Worm (Caenorhabditis elegans): ENCODE data around the gene E01G4.5.

E01G4.5 gene

DNA sequence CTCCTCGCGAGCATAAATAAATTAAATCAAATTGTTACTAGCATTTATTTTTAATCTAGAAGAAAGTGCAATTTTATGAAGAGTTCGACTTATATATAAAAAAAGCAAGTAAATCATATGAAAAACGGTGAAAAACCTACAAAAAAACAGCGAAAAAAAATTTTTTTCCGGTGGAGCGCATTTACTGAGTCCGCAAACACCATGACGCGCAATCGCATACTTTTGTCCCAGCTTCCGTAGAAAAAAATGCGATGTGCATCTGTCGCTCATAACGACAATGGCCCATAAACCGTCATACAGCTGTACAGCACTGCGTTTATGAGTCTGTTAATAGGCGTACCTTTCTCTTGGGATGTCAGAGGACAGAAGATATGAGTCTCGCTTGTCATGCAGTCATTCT, 5.0 kb downstream of the E01G4.5 start (continued):
- TF ChIP-seq F49E8.2 (tag; optimal IDR thresholded peaks at IDR 0.05; ENCODE audit: borderline replicate concordance) (no peak), mdl-1 (tag; optimal IDR thresholded peaks at IDR 0.05) (no peak), gei-8 (GFP tag; optimal IDR thresholded peaks at IDR 0.05) (no peak), hlh-30 (tag; optimal IDR thresholded peaks at IDR 0.05; ENCODE audit: insufficient read depth) (peak; percentile 38), Y105C5A.15 (GFP tag; IDR thresholded peaks at IDR 0.05) (no peak), tag-97 (GFP tag; IDR thresholded peaks at IDR 0.05) (no peak), mes-2 (tag; optimal IDR thresholded peaks at IDR 0.05; ENCODE audit: poor library complexity, severe bottlenecking) (peak; percentile 76), daf-19 (GFP tag; conservative IDR thresholded peaks at IDR 0.05) (no peak), daf-8 (GFP tag; IDR thresholded peaks at IDR 0.05) (no peak)

DNA sequence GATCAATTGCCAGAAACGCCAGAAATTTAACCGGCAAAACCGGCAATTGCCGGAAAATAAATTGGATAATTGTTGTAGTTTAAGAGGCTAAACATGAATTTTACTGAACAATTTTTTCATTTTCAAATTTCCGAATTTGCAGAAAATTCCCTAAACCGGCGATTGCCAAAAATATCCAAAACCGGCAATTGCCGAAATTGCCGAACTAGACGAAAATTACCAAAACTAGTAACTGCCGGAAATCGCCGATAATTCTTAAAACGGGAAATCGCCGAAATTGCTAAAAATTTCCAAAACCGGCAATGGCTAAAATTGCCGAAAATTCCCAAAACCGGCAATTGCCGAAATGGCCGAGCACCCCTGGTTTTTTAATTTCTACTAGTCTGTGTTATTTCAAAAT, 7.2 kb downstream of the E01G4.5 start:
- no peak for TF ChIP-seq vab-7 (GFP tag; IDR thresholded peaks at IDR 0.05)
- no peak for TF ChIP-seq F10B5.3 (tag; optimal IDR thresholded peaks at IDR 0.05)
- TF ChIP-seq pqm-1 (tag; optimal IDR thresholded peaks at IDR 0.05), result no peak
- no peak for TF ChIP-seq nhr-10 (tag; optimal IDR thresholded peaks at IDR 0.05)
- TF ChIP-seq unc-62 (GFP tag; optimal IDR thresholded peaks at IDR 0.05 in 1 of 2), result peak in 1 of 2 experiments; percentile 68
- TF ChIP-seq unc-62 (tag; optimal IDR thresholded peaks at IDR 0.05), result no peak

DNA sequence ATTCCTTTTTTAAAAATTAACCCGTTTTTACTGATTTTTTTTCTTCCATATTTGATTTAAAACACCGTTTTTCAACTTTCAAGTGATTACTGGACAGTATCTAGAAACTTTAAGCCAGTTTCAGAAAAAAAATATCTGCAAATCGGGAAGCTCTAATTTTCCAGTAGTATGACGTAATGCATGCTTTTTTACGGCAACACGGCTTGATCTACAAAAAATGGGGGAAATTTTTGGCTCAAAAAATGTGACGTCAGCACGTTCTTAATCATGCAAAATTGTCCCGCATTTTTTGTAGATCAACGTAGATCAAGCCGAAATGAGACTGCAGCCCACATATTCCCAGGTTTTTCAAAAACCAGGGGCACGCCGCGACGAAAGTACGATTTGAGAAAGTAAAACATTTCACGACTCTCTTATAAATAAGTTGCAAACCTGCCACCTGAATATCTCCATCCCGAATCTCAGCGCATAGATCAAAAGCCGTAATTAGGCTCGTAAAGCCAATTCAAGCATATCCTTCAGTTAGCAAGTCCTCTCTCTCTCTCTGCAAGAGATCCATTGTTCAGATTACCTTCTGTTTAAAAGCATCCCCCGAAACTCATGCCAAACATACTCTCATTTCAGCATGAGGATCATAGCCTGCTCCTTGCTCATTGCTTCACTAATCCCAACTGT, 9.7 kb downstream of the E01G4.5 start, which contains the start of gene E01G4.6:
TSS of gene E01G4.6 (plus strand) at position 625 of the 675 bp plus-strand sequence.
- TF ChIP-seq Y48G9A.11 (GFP tag; IDR thresholded peaks at IDR 0.05), result no peak
- TF ChIP-seq nhr-48 (tag; optimal IDR thresholded peaks at IDR 0.05), result peak; percentile 26
- peak; percentile 58 for TF ChIP-seq aha-1 (tag)
- TF ChIP-seq nhr-11 (tag; optimal IDR thresholded peaks at IDR 0.05), result no peak
- no peak for TF ChIP-seq ama-1 (optimal IDR thresholded peaks at IDR 0.05)
- TF ChIP-seq F44E2.7 (GFP tag; IDR thresholded peaks at IDR 0.05), result no peak
- no peak for TF ChIP-seq zfp-2 (tag; optimal IDR thresholded peaks at IDR 0.05)
- TF ChIP-seq spr-1 (tag; optimal IDR thresholded peaks at IDR 0.05), result no peak
- TF ChIP-seq unc-62 (GFP tag; optimal IDR thresholded peaks at IDR 0.05 in 1 of 2), result no peak
- no peak for TF ChIP-seq unc-62 (tag; optimal IDR thresholded peaks at IDR 0.05)

DNA sequence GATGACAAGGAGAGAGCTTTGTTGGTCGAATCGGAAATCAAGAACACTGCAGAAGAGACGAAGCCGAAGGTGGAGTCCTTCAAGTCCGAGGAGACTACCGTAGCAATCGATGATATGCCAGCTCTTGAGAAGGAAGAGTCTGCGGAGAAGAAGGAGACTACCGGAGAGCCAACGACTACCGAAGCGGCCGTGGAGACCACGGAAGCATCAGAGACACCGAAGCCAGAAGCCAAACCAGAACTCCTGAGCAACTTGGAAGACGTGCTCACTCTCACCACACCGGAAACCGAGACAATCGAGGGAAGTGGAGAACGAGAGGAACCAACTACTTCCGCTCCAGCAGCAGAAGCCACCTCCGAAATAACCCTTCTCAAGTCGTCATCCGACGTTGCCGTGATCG, 11.9 kb downstream of the E01G4.5 start:
- peak in 1 of 2 experiments; percentile 47 for TF ChIP-seq unc-62 (GFP tag; optimal IDR thresholded peaks at IDR 0.05 in 1 of 2)
- no peak for TF ChIP-seq unc-62 (tag; optimal IDR thresholded peaks at IDR 0.05)
- no peak for TF ChIP-seq nhr-41 (GFP tag; IDR thresholded peaks at IDR 0.05)
- TF ChIP-seq skn-1 (tag; optimal IDR thresholded peaks at IDR 0.05), result no peak
- peak; percentile 65 for TF ChIP-seq set-16 (GFP tag; IDR thresholded peaks at IDR 0.05)
- TF ChIP-seq unc-130 (GFP tag; optimal IDR thresholded peaks at IDR 0.05), result no peak
- TF ChIP-seq nhr-42 (GFP tag; IDR thresholded peaks at IDR 0.05), result no peak
- no peak for TF ChIP-seq F44E2.7 (GFP tag; IDR thresholded peaks at IDR 0.05)
- TF ChIP-seq nhr-28 (tag; optimal IDR thresholded peaks at IDR 0.05), result no peak
- no peak for TF ChIP-seq nhr-102 (tag; optimal IDR thresholded peaks at IDR 0.05)

DNA sequence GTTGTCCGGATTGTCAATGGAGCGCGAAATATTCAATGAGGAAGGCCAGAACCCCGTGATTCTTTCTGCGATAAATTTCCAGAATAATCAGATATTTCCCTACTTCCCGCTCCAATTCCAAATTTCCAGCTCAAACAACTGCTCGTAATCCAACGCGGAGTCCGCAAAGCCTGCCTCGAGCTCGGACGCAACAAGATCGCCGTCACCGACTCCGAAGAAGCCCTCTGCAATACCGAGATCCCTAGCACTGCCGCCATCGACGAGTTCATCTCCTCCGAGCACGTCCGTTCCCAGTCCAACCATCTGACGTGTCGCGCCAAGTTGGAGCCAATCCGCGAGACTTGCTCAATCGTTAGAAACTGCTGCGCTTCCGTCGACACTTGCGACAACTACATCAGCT, 12.9 kb downstream of the E01G4.5 start:
- TF ChIP-seq aly-2 (tag; optimal IDR thresholded peaks at IDR 0.05) (no peak), pqm-1 (tag; optimal IDR thresholded peaks at IDR 0.05) (no peak), T26A8.4 (GFP tag; IDR thresholded peaks at IDR 0.05) (0 out of 2 replicates have a peak, but pooled peaks have one; percentile 10), vab-7 (GFP tag; IDR thresholded peaks at IDR 0.05) (no peak), F26F4.8 (GFP tag; conservative IDR thresholded peaks at IDR 0.05) (0 out of 2 replicates have a peak, but pooled peaks have one; percentile 7), lin-38 (GFP tag; IDR thresholded peaks at IDR 0.05) (0 out of 2 replicates have a peak, but pooled peaks have one; percentile 17), tra-1 (GFP tag; IDR thresholded peaks at IDR 0.05) (no peak), set-16 (GFP tag; IDR thresholded peaks at IDR 0.05) (peak; percentile 77), lin-39 (tag; optimal IDR thresholded peaks at IDR 0.05) (no peak), nhr-42 (GFP tag; IDR thresholded peaks at IDR 0.05) (0 out of 2 replicates have a peak, but pooled peaks have one; percentile 5), lsy-2 (tag; optimal IDR thresholded peaks at IDR 0.05) (no peak)
